Fruit fly (Drosophila melanogaster) whole organism, embryonic: ENCODE measurements around the gene MAGE.

ENCODE experiments used
- Atf-2 ChIP-seq: fragments of 200-800 bp; sonication (Bioruptor generic); optimal IDR thresholded peaks from 2 replicates; lab custom pipeline; 2016; ENCODE audit warnings: missing biosample characterization, missing genetic modification characterization
- CG10979 ChIP-seq: fragments of 200-800 bp; sonication (Bioruptor generic); optimal IDR thresholded peaks from 2 replicates; lab custom pipeline; 2018; ENCODE audit warnings: missing biosample characterization, mild to moderate bottlenecking, missing genetic modification characterization, moderate library complexity
- CG12391 ChIP-seq: fragments of 200-800 bp; sonication (Bioruptor generic); optimal IDR thresholded peaks from 3 replicates; lab custom pipeline; 2018; ENCODE audit warnings: missing biosample characterization, mild to moderate bottlenecking, missing genetic modification characterization, moderate library complexity
- CG12942 ChIP-seq: fragments of 200-800 bp; sonication (Bioruptor generic); optimal IDR thresholded peaks from 3 replicates; lab custom pipeline; 2016; ENCODE audit warnings: missing biosample characterization, missing genetic modification characterization
- CG15479 ChIP-seq: fragments of 200-800 bp; sonication (Bioruptor generic); optimal IDR thresholded peaks from 3 replicates; lab custom pipeline; 2019; ENCODE audit warnings: missing biosample characterization, mild to moderate bottlenecking, missing genetic modification characterization, moderate library complexity
- CG17361 ChIP-seq: fragments of 200-800 bp; sonication (Bioruptor generic); IDR thresholded peaks from 3 replicates; pipeline ENCODE4 v1.3.6; 2022; ENCODE audit warnings: missing biosample characterization, missing genetic modification characterization
- CG17385 ChIP-seq: fragments of 200-800 bp; sonication (Bioruptor generic); optimal IDR thresholded peaks from 3 replicates; lab custom pipeline; 2018; ENCODE audit warnings: missing biosample characterization, mild to moderate bottlenecking, missing genetic modification characterization
- CG17829 ChIP-seq: fragments of 200-800 bp; optimal IDR thresholded peaks from 2 replicates; lab custom pipeline; 2019; ENCODE audit warnings: missing biosample characterization, mild to moderate bottlenecking, missing genetic modification characterization, moderate library complexity
- CG18262 ChIP-seq: fragments of 200-800 bp; optimal IDR thresholded peaks from 3 replicates; lab custom pipeline; 2019; ENCODE audit warnings: missing biosample characterization, mild to moderate bottlenecking, missing genetic modification characterization, moderate library complexity
- CG2712 ChIP-seq: fragments of 200-800 bp; optimal IDR thresholded peaks from 3 replicates; lab custom pipeline; 2019; ENCODE audit warnings: missing biosample characterization, mild to moderate bottlenecking, missing genetic modification characterization, moderate library complexity
- CG3163 ChIP-seq: fragments of 200-800 bp; sonication (Bioruptor generic); optimal IDR thresholded peaks from 3 replicates; lab custom pipeline; 2016; ENCODE audit warnings: missing biosample characterization, missing genetic modification characterization
- CG34224 ChIP-seq: fragments of 200-800 bp; sonication (Bioruptor generic); IDR thresholded peaks from 3 replicates; pipeline ENCODE4 v1.3.6; 2022; ENCODE audit warnings: missing biosample characterization, missing genetic modification characterization; ENCODE audit not compliant: partially characterized antibody
- CG4617 ChIP-seq: fragments of 200-800 bp; sonication (Bioruptor generic); optimal IDR thresholded peaks from 3 replicates; lab custom pipeline; 2016; ENCODE audit warnings: missing biosample characterization, missing genetic modification characterization, borderline replicate concordance
- CG8281 ChIP-seq: fragments of 200-800 bp; sonication (Bioruptor generic); optimal IDR thresholded peaks from 2 replicates; lab custom pipeline; 2018; ENCODE audit warnings: missing biosample characterization, mild to moderate bottlenecking, missing genetic modification characterization, moderate library complexity
- CG8290 ChIP-seq, 3 experiments: fragments of 200-800 bp; sonication (Bioruptor generic); optimal IDR thresholded peaks; 2 replicates each; lab custom pipeline; 2016 to 2019; ENCODE audit warnings: missing biosample characterization in 3 of 3, missing genetic modification characterization in 3 of 3, mild to moderate bottlenecking in 2 of 3, moderate library complexity in 1 of 3
- CkIIα-i1 ChIP-seq: fragments of 200-800 bp; sonication (Bioruptor generic); IDR thresholded peaks from 2 replicates; pipeline ENCODE4 v1.3.6; 2022; ENCODE audit warnings: missing biosample characterization, missing genetic modification characterization
- Dll ChIP-seq: fragments of 200-800 bp; sonication (Bioruptor generic); IDR thresholded peaks from 4 replicates; pipeline ENCODE4 v1.3.6; 2022; ENCODE audit warnings: missing biosample characterization, missing genetic modification characterization; ENCODE audit not compliant: partially characterized antibody
- Ets65A ChIP-seq: fragments of 200-800 bp; sonication (Bioruptor generic); peaks from one replicate; lab custom pipeline; 2016; ENCODE audit warnings: missing biosample characterization, missing genetic modification characterization
- H2.0 ChIP-seq: fragments of 200-800 bp; sonication (Bioruptor generic); IDR thresholded peaks from 2 replicates; pipeline ENCODE4 v1.3.6; 2022; ENCODE audit warnings: missing biosample characterization, missing genetic modification characterization
- HLHmδ ChIP-seq: fragments of 200-800 bp; sonication (Bioruptor generic); optimal IDR thresholded peaks from 2 replicates; lab custom pipeline; 2018; ENCODE audit warnings: missing biosample characterization, mild to moderate bottlenecking, missing genetic modification characterization, moderate library complexity
- MESR4 ChIP-seq: fragments of 200-800 bp; sonication (Bioruptor generic); optimal IDR thresholded peaks from 2 replicates; lab custom pipeline; 2018; ENCODE audit warnings: missing biosample characterization, mild to moderate bottlenecking, missing genetic modification characterization, moderate library complexity
- Meics ChIP-seq: fragments of 200-800 bp; sonication (Bioruptor generic); optimal IDR thresholded peaks from 2 replicates; lab custom pipeline; 2017; ENCODE audit warnings: missing biosample characterization, mild to moderate bottlenecking, missing genetic modification characterization
- NC2β ChIP-seq: fragments of 200-800 bp; sonication (Bioruptor generic); optimal IDR thresholded peaks from 2 replicates; lab custom pipeline; 2016; ENCODE audit warnings: missing biosample characterization, missing genetic modification characterization
- Ssrp ChIP-seq: fragments of 200-800 bp; sonication (Bioruptor generic); optimal IDR thresholded peaks from 2 replicates; lab custom pipeline; 2018; ENCODE audit warnings: missing biosample characterization, mild to moderate bottlenecking, missing genetic modification characterization, moderate library complexity
- Xrp1 ChIP-seq: fragments of 200-800 bp; sonication (Bioruptor generic); IDR thresholded peaks from 2 replicates; pipeline ENCODE4 v1.3.6; 2022; ENCODE audit warnings: missing biosample characterization, missing genetic modification characterization
- az2 ChIP-seq: fragments of 200-800 bp; sonication (Bioruptor generic); optimal IDR thresholded peaks from 3 replicates; lab custom pipeline; 2016; ENCODE audit warnings: missing biosample characterization, missing genetic modification characterization
- cg ChIP-seq: fragments of 200-800 bp; sonication (Bioruptor generic); optimal IDR thresholded peaks from 3 replicates; lab custom pipeline; 2019; ENCODE audit warnings: missing biosample characterization, mild to moderate bottlenecking, missing genetic modification characterization, moderate library complexity
- chinmo ChIP-seq: fragments of 200-800 bp; sonication (Bioruptor generic); IDR thresholded peaks from 4 replicates; pipeline ENCODE4 v1.3.6; 2022; ENCODE audit warnings: missing biosample characterization, missing genetic modification characterization; ENCODE audit not compliant: partially characterized antibody
- disco-r ChIP-seq: fragments of 200-800 bp; sonication (Bioruptor generic); optimal IDR thresholded peaks from 2 replicates; lab custom pipeline; 2016; ENCODE audit warnings: missing biosample characterization, missing genetic modification characterization
- dmrt11E ChIP-seq: fragments of 200-800 bp; sonication (Bioruptor generic); optimal IDR thresholded peaks from 3 replicates; lab custom pipeline; 2018; ENCODE audit warnings: missing biosample characterization, mild to moderate bottlenecking, missing genetic modification characterization, moderate library complexity
- ftz-f1 ChIP-seq: fragments of 200-800 bp; sonication (Bioruptor generic); optimal IDR thresholded peaks from 2 replicates; lab custom pipeline; 2016; ENCODE audit warnings: missing biosample characterization, missing genetic modification characterization
- gem ChIP-seq: fragments of 200-800 bp; sonication (Bioruptor generic); optimal IDR thresholded peaks from 2 replicates; lab custom pipeline; 2019; ENCODE audit warnings: missing biosample characterization, mild to moderate bottlenecking, missing genetic modification characterization, moderate library complexity
- gfzf ChIP-seq: fragments of 200-800 bp; sonication (Bioruptor generic); optimal IDR thresholded peaks from 2 replicates; lab custom pipeline; 2016; ENCODE audit warnings: missing biosample characterization, mild to moderate bottlenecking, missing genetic modification characterization, moderate library complexity
- her ChIP-seq: fragments of 200-800 bp; sonication (Bioruptor generic); optimal IDR thresholded peaks from 2 replicates; lab custom pipeline; 2016; ENCODE audit warnings: missing biosample characterization, missing genetic modification characterization
- kni ChIP-seq: fragments of 200-800 bp; sonication (Bioruptor generic); optimal IDR thresholded peaks from 3 replicates; lab custom pipeline; 2017; ENCODE audit warnings: mild to moderate bottlenecking, missing biosample characterization, missing genetic modification reagents, missing genetic modification characterization
- nerfin-1 ChIP-seq: fragments of 200-800 bp; sonication (Bioruptor generic); optimal IDR thresholded peaks from 3 replicates; lab custom pipeline; 2019; ENCODE audit warnings: missing biosample characterization, mild to moderate bottlenecking, missing genetic modification characterization, moderate library complexity
- onecut ChIP-seq: fragments of 200-800 bp; sonication (Bioruptor generic); IDR thresholded peaks from 2 replicates; pipeline ENCODE4 v1.3.6; 2022; ENCODE audit warnings: missing biosample characterization, missing genetic modification characterization
- so ChIP-seq: fragments of 200-800 bp; sonication (Bioruptor generic); IDR thresholded peaks from 3 replicates; pipeline ENCODE4 v1.3.6; 2022; ENCODE audit warnings: missing biosample characterization, missing genetic modification characterization
- zen2 ChIP-seq: fragments of 200-800 bp; sonication (Bioruptor generic); IDR thresholded peaks from 3 replicates; pipeline ENCODE4 v1.3.6; 2022; ENCODE audit warnings: missing biosample characterization, missing genetic modification characterization; ENCODE audit not compliant: partially characterized antibody

Gene MAGE

DNA sequence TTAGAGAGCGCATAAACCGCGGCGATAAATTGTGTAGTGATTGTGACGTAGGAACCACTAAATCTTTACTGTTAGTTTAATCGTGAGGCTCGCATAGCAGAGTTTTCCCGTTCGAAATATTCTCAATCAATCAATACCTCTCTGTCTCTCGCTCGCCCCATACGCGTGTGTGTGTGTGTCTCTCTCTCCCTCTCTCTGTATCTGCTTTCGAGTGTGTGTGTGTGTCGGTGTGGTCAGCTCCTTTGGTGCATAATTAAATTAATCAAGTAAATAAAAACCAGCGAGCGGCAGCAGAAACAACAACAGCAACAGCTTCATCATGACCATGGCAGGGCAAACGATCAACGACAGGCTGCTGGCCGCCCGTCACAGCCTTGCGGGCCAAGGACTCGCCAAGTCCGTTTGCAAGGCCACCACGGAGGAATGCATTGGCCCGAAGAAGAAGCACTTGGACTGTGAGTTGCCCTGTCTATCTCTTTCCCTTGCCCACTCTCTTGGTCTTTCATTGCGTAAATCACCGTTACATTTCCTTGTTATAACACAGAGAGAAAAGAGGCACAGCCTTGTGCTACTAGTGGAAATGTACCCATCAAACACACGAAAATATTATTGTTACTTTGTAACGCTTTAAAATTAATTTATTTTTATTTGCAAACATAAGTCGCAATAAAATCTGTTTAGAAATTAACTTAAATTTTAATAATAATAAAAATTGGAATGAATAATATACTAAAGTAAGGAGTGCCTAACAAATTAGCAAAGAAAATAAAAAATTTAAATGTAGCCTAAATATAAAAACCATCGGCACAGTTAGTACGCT lies 32.3 kb upstream of the MAGE start (continued):
- TF ChIP-seq CG12942 (GFP tag; lab: Kevin White, UChicago) (no peak), cg (GFP tag; lab: Kevin White, UChicago) (peak; percentile 96), Ssrp (tag; lab: Kevin White, UChicago) (peak; percentile 37), dmrt11E (tag; lab: Kevin White, UChicago) (peak; percentile 20), disco-r (GFP tag; lab: Kevin White, UChicago) (no peak), ftz-f1 (GFP tag; lab: Kevin White, UChicago) (peak; percentile 65), NC2β (GFP tag; lab: Kevin White, UChicago) (no peak), CG12391 (tag; lab: Kevin White, UChicago) (peak; percentile 45), kni (GFP tag; lab: Kevin White, UChicago) (peak; percentile 5), az2 (GFP tag; lab: Kevin White, UChicago) (peak; percentile 27), CG18262 (tag; lab: Kevin White, UChicago) (peak; percentile 45), Xrp1 (GFP tag; lab: Robert Waterston, UW) (0 out of 2 replicates have a peak, but pooled peaks have one; percentile 30), CG10979 (tag; lab: Kevin White, UChicago) (peak; percentile 24), gfzf (GFP tag; lab: Kevin White, UChicago) (peak; percentile 19), CG17829 (tag; lab: Kevin White, UChicago) (peak; percentile 14), CG4617 (GFP tag; lab: Kevin White, UChicago) (peak; percentile 78), HLHmδ (GFP tag; lab: Kevin White, UChicago) (no peak), CG34224 (GFP tag; lab: Robert Waterston, UW) (0 out of 3 replicates have a peak, but pooled peaks have one; percentile 34), onecut (peak; percentile 89), her (GFP tag; lab: Kevin White, UChicago) (no peak), CG2712 (tag; lab: Kevin White, UChicago) (peak; percentile 54), Dll (GFP tag; lab: Robert Waterston, UW) (peak; percentile 35; the same call in 1 of the 4 replicates), CG3163 (GFP tag; lab: Kevin White, UChicago) (no peak), MESR4 (GFP tag; lab: Kevin White, UChicago) (peak; percentile 81), nerfin-1 (tag; lab: Kevin White, UChicago) (peak; percentile 87), CG15479 (GFP tag; lab: Kevin White, UChicago) (peak; percentile 27), zen2 (GFP tag; lab: Robert Waterston, UW) (no peak), Atf-2 (no peak), so (GFP tag; lab: Robert Waterston, UW) (no peak), CG8290 (GFP tag; optimal IDR thresholded peaks at IDR 0.05; lab: Kevin White, UChicago) (no peak), CG8290 (tag; optimal IDR thresholded peaks at IDR 0.05; lab: Kevin White, UChicago) (no peak), gem (tag; lab: Kevin White, UChicago) (peak; percentile 66), CG8281 (tag; lab: Kevin White, UChicago) (peak; percentile 96), chinmo (0 out of 4 replicates have a peak, but pooled peaks have one; percentile 52), CG17361 (GFP tag; lab: Robert Waterston, UW) (peak; percentile 61; the same call in 2 of the 3 replicates), Meics (GFP tag; lab: Kevin White, UChicago) (peak; percentile 9), CG17385 (GFP tag; lab: Kevin White, UChicago) (peak; percentile 69), CkIIα-i1 (no peak), Ets65A (GFP tag; lab: Kevin White, UChicago) (peak; percentile 61), H2.0 (GFP tag; lab: Robert Waterston, UW) (0 out of 2 replicates have a peak, but pooled peaks have one; percentile 15)
